Worm (Caenorhabditis elegans): ENCODE results near the gene C08F8.2.

The C08F8.2 gene

ce11 chrIV:11149454-11150163, 1.2 kb upstream of the C08F8.2 start, which contains the start of the genes F01G4.6 and pfd-1:
Gene F01G4.6, minus strand, starts transcription at chrIV:11149504.
Gene pfd-1, plus strand, starts transcription at chrIV:11150113.
- TF ChIP-seq ama-1 (optimal IDR thresholded peaks at IDR 0.05) (peak; percentile 36), ztf-4 (tag; optimal IDR thresholded peaks at IDR 0.05) (peak; percentile 94), unc-39 (tag; optimal IDR thresholded peaks at IDR 0.05) (no peak), ceh-16 (tag; optimal IDR thresholded peaks at IDR 0.05) (peak; percentile 31), sem-4 (tag; optimal IDR thresholded peaks at IDR 0.05) (peak; percentile 92), lin-39 (tag; optimal IDR thresholded peaks at IDR 0.05) (no peak), unc-62 (GFP tag; optimal IDR thresholded peaks at IDR 0.05) (no peak), ZK546.5 (tag; optimal IDR thresholded peaks at IDR 0.05) (peak; percentile 98), dmd-4 (tag; optimal IDR thresholded peaks at IDR 0.05) (no peak), zag-1 (tag; optimal IDR thresholded peaks at IDR 0.05) (peak; percentile 98), mbf-1 (tag; optimal IDR thresholded peaks at IDR 0.05) (no peak), aly-2 (tag; optimal IDR thresholded peaks at IDR 0.05) (no peak), skn-1 (tag; optimal IDR thresholded peaks at IDR 0.05) (peak; percentile 62), mab-5 (tag; optimal IDR thresholded peaks at IDR 0.05) (peak; percentile 73), Y55F3AM.14 (GFP tag; optimal IDR thresholded peaks at IDR 0.05) (peak; percentile 76), snpc-4 (tag; optimal IDR thresholded peaks at IDR 0.05) (peak; percentile 72), alr-1 (tag; optimal IDR thresholded peaks at IDR 0.05) (no peak), nhr-237 (tag; optimal IDR thresholded peaks at IDR 0.05) (peak; percentile 49), nhr-6 (tag; optimal IDR thresholded peaks at IDR 0.05) (peak; percentile 92), unc-55 (GFP tag; optimal IDR thresholded peaks at IDR 0.05) (peak; percentile 98), lin-13 (GFP tag; optimal IDR thresholded peaks at IDR 0.05) (peak; percentile 96), nhr-129 (tag; optimal IDR thresholded peaks at IDR 0.05) (peak; percentile 91), peb-1 (tag; optimal IDR thresholded peaks at IDR 0.05) (no peak), C34F6.9 (tag; optimal IDR thresholded peaks at IDR 0.05) (peak; percentile 93), sma-3 (GFP tag; optimal IDR thresholded peaks at IDR 0.05) (peak; percentile 96), nhr-23 (tag; optimal IDR thresholded peaks at IDR 0.05) (no peak), mdl-1 (tag; optimal IDR thresholded peaks at IDR 0.05) (peak; percentile 50 to 65), ceh-82 (tag; optimal IDR thresholded peaks at IDR 0.05) (peak; percentile 80), elt-3 (tag; optimal IDR thresholded peaks at IDR 0.05) (no peak), lin-11 (tag; optimal IDR thresholded peaks at IDR 0.05) (peak; percentile 95), crh-2 (tag; optimal IDR thresholded peaks at IDR 0.05) (peak; percentile 97), nhr-10 (tag; optimal IDR thresholded peaks at IDR 0.05) (peak; percentile 69), nhr-25 (tag; optimal IDR thresholded peaks at IDR 0.05) (peak; percentile 93), sma-9 (GFP tag; optimal IDR thresholded peaks at IDR 0.05) (peak; percentile 95), sma-9 (tag; optimal IDR thresholded peaks at IDR 0.05) (no peak), lsy-2 (tag; optimal IDR thresholded peaks at IDR 0.05) (peak; percentile 97 to 99), nhr-12 (tag; optimal IDR thresholded peaks at IDR 0.05) (no peak), F13H6.1 (tag; optimal IDR thresholded peaks at IDR 0.05) (peak; percentile 91), ztf-11 (tag; optimal IDR thresholded peaks at IDR 0.05) (no peak), nhr-11 (tag; optimal IDR thresholded peaks at IDR 0.05) (no peak), ztf-1 (GFP tag; conservative IDR thresholded peaks at IDR 0.05) (no peak), nhr-77 (tag; optimal IDR thresholded peaks at IDR 0.05) (no peak), elt-1 (tag; optimal IDR thresholded peaks at IDR 0.05) (no peak), nhr-21 (tag; optimal IDR thresholded peaks at IDR 0.05) (peak; percentile 92), blmp-1 (tag; optimal IDR thresholded peaks at IDR 0.05; ENCODE audit: insufficient read depth) (peak; percentile 76), R02D3.7 (tag; optimal IDR thresholded peaks at IDR 0.05) (peak; percentile 53), egl-27 (tag; optimal IDR thresholded peaks at IDR 0.05) (peak; percentile 86), gmeb-1 (tag; optimal IDR thresholded peaks at IDR 0.05) (peak; percentile 91), fos-1 (tag; optimal IDR thresholded peaks at IDR 0.05) (peak; percentile 81)
